Worm (Caenorhabditis elegans) whole organism, L4/young adult: ENCODE measurements around the gene C25E10.10.

ENCODE experiments used
- dao-5 ChIP-seq: sonication (generic microtip); optimal IDR thresholded peaks from 2 replicates; lab custom pipeline; 2016; ENCODE audit warnings: missing genotype, missing genetic modification characterization, moderate library complexity, missing compliant biosample characterization
- him-1 ChIP-seq: sonication (generic microtip); optimal IDR thresholded peaks from 2 replicates; lab custom pipeline; 2016; ENCODE audit warnings: missing genotype, missing genetic modification reagents, missing genetic modification characterization, missing compliant biosample characterization

- TF ChIP-seq him-1 (tag; lab: Kevin White, UChicago) (no peak), dao-5 (tag; lab: Kevin White, UChicago) (no peak)
Observed at ce11 chrV:9078815-9079525, 22.8 kb upstream of the C25E10.10 start.
